Worm (Caenorhabditis elegans): Measurements from ENCODE around the gene C49F8.15.

Gene C49F8.15

ce11 chrX:13399221-13399620 is 36.8 kb upstream of the C49F8.15 start, which contains the start of gene F02C12.2:
Gene F02C12.2 (minus strand): TSS chrX:13399321.
- TF ChIP-seq aly-2 (tag; optimal IDR thresholded peaks at IDR 0.05) (no peak), fkh-8 (tag; optimal IDR thresholded peaks at IDR 0.05) (peak; percentile 53), fkh-10 (GFP tag; optimal IDR thresholded peaks at IDR 0.05) (no peak)

ce11 chrX:13396550-13397023 is 34.2 kb upstream of the C49F8.15 start, which contains the start of gene F02C12.3:
Gene F02C12.3 (plus strand): TSS chrX:13396973.
- TF ChIP-seq nhr-71 (tag; optimal IDR thresholded peaks at IDR 0.05) (peak; percentile 97), lin-13 (GFP tag; optimal IDR thresholded peaks at IDR 0.05) (peak; percentile 78), nhr-90 (tag; optimal IDR thresholded peaks at IDR 0.05; ENCODE audit: poor library complexity) (peak; percentile 95), pag-3 (tag; optimal IDR thresholded peaks at IDR 0.05; ENCODE audit: borderline replicate concordance, insufficient read depth) (peak; percentile 16), snpc-4 (tag; optimal IDR thresholded peaks at IDR 0.05) (peak; percentile 73), zag-1 (tag; optimal IDR thresholded peaks at IDR 0.05) (no peak), blmp-1 (tag; optimal IDR thresholded peaks at IDR 0.05) (peak; percentile 72), nhr-19 (GFP tag; conservative IDR thresholded peaks at IDR 0.05) (peak; percentile 96), nhr-237 (tag; optimal IDR thresholded peaks at IDR 0.05) (peak; percentile 66), nhr-77 (tag; optimal IDR thresholded peaks at IDR 0.05) (peak; percentile 21), aha-1 (tag; optimal IDR thresholded peaks at IDR 0.05) (no peak), ceh-90 (tag; optimal IDR thresholded peaks at IDR 0.05) (peak; percentile 26), irx-1 (tag; optimal IDR thresholded peaks at IDR 0.05) (peak; percentile 88), isw-1 (GFP tag; IDR thresholded peaks at IDR 0.05) (peak; percentile 89), ceh-82 (tag; optimal IDR thresholded peaks at IDR 0.05) (peak; percentile 79 to 93 (median 83)), grh-1 (GFP tag; IDR thresholded peaks at IDR 0.05) (peak; percentile 98), zip-4 (GFP tag; optimal IDR thresholded peaks at IDR 0.05) (peak; percentile 72), tlp-1 (tag; optimal IDR thresholded peaks at IDR 0.05) (no peak), nhr-47 (tag; optimal IDR thresholded peaks at IDR 0.05) (peak; percentile 96), vab-15 (tag; optimal IDR thresholded peaks at IDR 0.05) (no peak), xbp-1 (tag; optimal IDR thresholded peaks at IDR 0.05) (peak; percentile 93), F16B12.6 (tag; optimal IDR thresholded peaks at IDR 0.05) (peak; percentile 35), lin-35 (GFP tag; optimal IDR thresholded peaks at IDR 0.05) (peak; percentile 75 to 86), unc-130 (tag; optimal IDR thresholded peaks at IDR 0.05) (peak; percentile 10), unc-62 (GFP tag; optimal IDR thresholded peaks at IDR 0.05) (no peak), nhr-12 (tag; optimal IDR thresholded peaks at IDR 0.05) (no peak), ztf-4 (tag; optimal IDR thresholded peaks at IDR 0.05) (peak; percentile 60), nhr-20 (tag; optimal IDR thresholded peaks at IDR 0.05) (peak; percentile 98), nhr-84 (tag; optimal IDR thresholded peaks at IDR 0.05) (no peak), fkh-4 (tag; optimal IDR thresholded peaks at IDR 0.05; ENCODE audit: borderline replicate concordance) (peak; percentile 3), jun-1 (tag; optimal IDR thresholded peaks at IDR 0.05) (peak; percentile 91), fkh-10 (GFP tag; optimal IDR thresholded peaks at IDR 0.05) (no peak), hlh-17 (GFP tag; optimal IDR thresholded peaks at IDR 0.05; ENCODE audit: borderline replicate concordance) (no peak), lsy-2 (tag; optimal IDR thresholded peaks at IDR 0.05) (peak; percentile 89 to 91), egl-27 (tag; optimal IDR thresholded peaks at IDR 0.05) (peak in 1 of 2 experiments; percentile 42), dsc-1 (tag; optimal IDR thresholded peaks at IDR 0.05) (peak; percentile 95), lin-14 (GFP tag; optimal IDR thresholded peaks at IDR 0.05) (peak; percentile 96), mep-1 (tag; optimal IDR thresholded peaks at IDR 0.05) (peak; percentile 91), skn-1 (tag; optimal IDR thresholded peaks at IDR 0.05) (peak; percentile 89), C16A3.4 (tag; optimal IDR thresholded peaks at IDR 0.05) (peak; percentile 79), ets-5 (GFP tag; IDR thresholded peaks at IDR 0.05) (no peak), ces-1 (GFP tag; optimal IDR thresholded peaks at IDR 0.05) (no peak), nhr-11 (tag; optimal IDR thresholded peaks at IDR 0.05) (peak; percentile 73), fos-1 (tag; optimal IDR thresholded peaks at IDR 0.05) (peak; percentile 83), nhr-85 (tag) (peak; percentile 97), ceh-8 (GFP tag; optimal IDR thresholded peaks at IDR 0.05) (peak; percentile 22), ceh-63 (GFP tag; optimal IDR thresholded peaks at IDR 0.05) (no peak), tbx-2 (tag; optimal IDR thresholded peaks at IDR 0.05) (peak; percentile 94), lin-39 (tag; optimal IDR thresholded peaks at IDR 0.05) (peak; percentile 85)
